Fruit fly (Drosophila melanogaster) whole organism, embryonic: ENCODE results near the gene CG8191.

ENCODE experiments used
- CG10267 ChIP-seq: fragments of 200-800 bp; sonication (Bioruptor generic); optimal IDR thresholded peaks from 2 replicates; lab custom pipeline; 2018; ENCODE audit warnings: missing biosample characterization, mild to moderate bottlenecking, missing genetic modification characterization, moderate library complexity
- CG10431 ChIP-seq: fragments of 200-800 bp; sonication (Bioruptor generic); optimal IDR thresholded peaks from 3 replicates; lab custom pipeline; 2018; ENCODE audit warnings: missing biosample characterization, mild to moderate bottlenecking, missing genetic modification characterization
- CG10543 ChIP-seq: fragments of 200-800 bp; sonication (Bioruptor generic); optimal IDR thresholded peaks from 3 replicates; lab custom pipeline; 2017; ENCODE audit warnings: missing biosample characterization, mild to moderate bottlenecking, missing genetic modification characterization, moderate library complexity
- CG11398 ChIP-seq: fragments of 200-800 bp; sonication (Bioruptor generic); optimal IDR thresholded peaks from 2 replicates; lab custom pipeline; 2016; ENCODE audit warnings: missing biosample characterization, missing genetic modification characterization
- CG12155 ChIP-seq: fragments of 200-800 bp; sonication (Bioruptor generic); optimal IDR thresholded peaks from 3 replicates; lab custom pipeline; 2016; ENCODE audit warnings: missing biosample characterization, missing genetic modification characterization
- CG12769 ChIP-seq: fragments of 200-800 bp; sonication (Bioruptor generic); optimal IDR thresholded peaks from 2 replicates; lab custom pipeline; 2019; ENCODE audit warnings: missing biosample characterization, mild to moderate bottlenecking, missing genetic modification characterization, moderate library complexity
- CG14050 ChIP-seq: fragments of 200-800 bp; sonication (Bioruptor generic); IDR thresholded peaks from 3 replicates; pipeline ENCODE4 v1.3.6; 2022; ENCODE audit warnings: missing biosample characterization, missing genetic modification characterization
- CG15073 ChIP-seq: fragments of 200-800 bp; sonication (Bioruptor generic); optimal IDR thresholded peaks from 2 replicates; lab custom pipeline; 2016; ENCODE audit warnings: missing biosample characterization, missing genetic modification characterization
- CG15696 ChIP-seq: fragments of 200-800 bp; sonication (Bioruptor generic); optimal IDR thresholded peaks from 2 replicates; lab custom pipeline; 2019; ENCODE audit warnings: missing biosample characterization, mild to moderate bottlenecking, missing genetic modification characterization, moderate library complexity
- CG17802 ChIP-seq: fragments of 200-800 bp; sonication (Bioruptor generic); optimal IDR thresholded peaks from 2 replicates; lab custom pipeline; 2018; ENCODE audit warnings: missing biosample characterization, mild to moderate bottlenecking, missing genetic modification characterization, moderate library complexity
- CG18262 ChIP-seq: fragments of 200-800 bp; optimal IDR thresholded peaks from 3 replicates; lab custom pipeline; 2019; ENCODE audit warnings: missing biosample characterization, mild to moderate bottlenecking, missing genetic modification characterization, moderate library complexity
- CG2712 ChIP-seq: fragments of 200-800 bp; optimal IDR thresholded peaks from 3 replicates; lab custom pipeline; 2019; ENCODE audit warnings: missing biosample characterization, mild to moderate bottlenecking, missing genetic modification characterization, moderate library complexity
- CG31224 ChIP-seq: fragments of 200-800 bp; sonication (Bioruptor generic); IDR thresholded peaks from 2 replicates; pipeline ENCODE4 v1.3.6; 2022; ENCODE audit warnings: missing biosample characterization, missing genetic modification characterization
- CG31365 ChIP-seq: fragments of 200-800 bp; sonication (Bioruptor generic); optimal IDR thresholded peaks from 2 replicates; lab custom pipeline; 2018; ENCODE audit warnings: missing biosample characterization, mild to moderate bottlenecking, missing genetic modification characterization
- CG4282 ChIP-seq: fragments of 200-800 bp; sonication (Bioruptor generic); optimal IDR thresholded peaks from 2 replicates; lab custom pipeline; 2016; ENCODE audit warnings: missing biosample characterization, missing genetic modification characterization
- CG4404 ChIP-seq: fragments of 200-800 bp; sonication (Bioruptor generic); IDR thresholded peaks from 2 replicates; pipeline ENCODE4 v1.3.6; 2022; ENCODE audit warnings: missing biosample characterization, missing genetic modification characterization
- CG6765 ChIP-seq: fragments of 200-800 bp; sonication (Bioruptor generic); optimal IDR thresholded peaks from 3 replicates; lab custom pipeline; 2017; ENCODE audit warnings: missing biosample characterization, mild to moderate bottlenecking, missing genetic modification characterization
- CG6813 ChIP-seq: fragments of 200-800 bp; sonication (Bioruptor generic); optimal IDR thresholded peaks from 2 replicates; lab custom pipeline; 2017; ENCODE audit warnings: missing biosample characterization, missing genetic modification characterization, mild to moderate bottlenecking, moderate library complexity, missing genetic modification reagents
- CG7745 ChIP-seq: fragments of 200-800 bp; sonication (Bioruptor generic); optimal IDR thresholded peaks from 2 replicates; lab custom pipeline; 2018; ENCODE audit warnings: missing biosample characterization, mild to moderate bottlenecking, missing genetic modification characterization, moderate library complexity
- CG8290 ChIP-seq, 3 experiments: fragments of 200-800 bp; sonication (Bioruptor generic); optimal IDR thresholded peaks; 2 replicates each; lab custom pipeline; 2016 to 2019; ENCODE audit warnings: missing biosample characterization in 3 of 3, missing genetic modification characterization in 3 of 3, mild to moderate bottlenecking in 2 of 3, moderate library complexity in 1 of 3
- E2f2 ChIP-seq: fragments of 200-800 bp; sonication (Bioruptor generic); IDR thresholded peaks from 2 replicates; pipeline ENCODE4 v1.3.6; 2022; ENCODE audit warnings: missing biosample characterization, missing genetic modification characterization
- ERR ChIP-seq: fragments of 200-800 bp; sonication (Bioruptor generic); optimal IDR thresholded peaks from 2 replicates; lab custom pipeline; 2016; ENCODE audit warnings: missing biosample characterization, missing genetic modification characterization
- GATAe ChIP-seq: fragments of 200-800 bp; sonication (Bioruptor generic); conservative IDR thresholded peaks from 2 replicates; pipeline ENCODE4 v1.3.6; 2022; ENCODE audit warnings: missing biosample characterization, missing genetic modification characterization
- H15 ChIP-seq: fragments of 200-800 bp; sonication (Bioruptor generic); IDR thresholded peaks from 3 replicates; pipeline ENCODE4 v1.3.6; 2022; ENCODE audit warnings: missing biosample characterization, missing genetic modification characterization
- Jarid2 ChIP-seq: fragments of 200-800 bp; sonication (Bioruptor generic); optimal IDR thresholded peaks from 3 replicates; lab custom pipeline; 2017; ENCODE audit warnings: mild to moderate bottlenecking, missing biosample characterization, missing genetic modification reagents, missing genetic modification characterization
- Lhr ChIP-seq: fragments of 200-800 bp; sonication (Bioruptor generic); optimal IDR thresholded peaks from 3 replicates; lab custom pipeline; 2017; ENCODE audit warnings: mild to moderate bottlenecking, missing biosample characterization, missing genetic modification reagents, missing genetic modification characterization
- Lpt ChIP-seq: fragments of >200 bp; optimal IDR thresholded peaks from 2 replicates; lab custom pipeline; 2018; ENCODE audit warnings: missing biosample characterization, missing genetic modification characterization
- Max ChIP-seq: fragments of 200-800 bp; sonication (Bioruptor generic); optimal IDR thresholded peaks from 2 replicates; lab custom pipeline; 2016; ENCODE audit warnings: missing biosample characterization, mild to moderate bottlenecking, missing genetic modification characterization
- Oaz ChIP-seq: fragments of 200-800 bp; sonication (Bioruptor generic); IDR thresholded peaks from 2 replicates; pipeline ENCODE4 v1.3.6; 2022; ENCODE audit warnings: missing biosample characterization, missing genetic modification characterization
- Optix ChIP-seq: fragments of 200-800 bp; sonication (Bioruptor generic); IDR thresholded peaks from 3 replicates; pipeline ENCODE4 v1.3.6; 2022; ENCODE audit warnings: missing biosample characterization, missing genetic modification characterization
- Sin3A ChIP-seq: fragments of >200 bp; optimal IDR thresholded peaks from 2 replicates; lab custom pipeline; 2018
- Xbp1 ChIP-seq: fragments of 200-800 bp; sonication (Bioruptor generic); optimal IDR thresholded peaks from 3 replicates; lab custom pipeline; 2016; ENCODE audit warnings: missing biosample characterization, mild to moderate bottlenecking, missing genetic modification characterization
- bigmax ChIP-seq: fragments of 200-800 bp; sonication (Bioruptor generic); optimal IDR thresholded peaks from 2 replicates; lab custom pipeline; 2018; ENCODE audit warnings: missing biosample characterization, mild to moderate bottlenecking, missing genetic modification characterization
- br ChIP-seq: fragments of >200 bp; optimal IDR thresholded peaks from 2 replicates; lab custom pipeline; 2017
- crc ChIP-seq: fragments of 200-800 bp; sonication (Bioruptor generic); optimal IDR thresholded peaks from 2 replicates; lab custom pipeline; 2016; ENCODE audit warnings: missing biosample characterization, missing genetic modification characterization
- disco-r ChIP-seq: fragments of 200-800 bp; sonication (Bioruptor generic); optimal IDR thresholded peaks from 2 replicates; lab custom pipeline; 2016; ENCODE audit warnings: missing biosample characterization, missing genetic modification characterization
- dpn ChIP-seq, 2 experiments: fragments of 200-800 bp; sonication (Bioruptor generic); optimal IDR thresholded peaks; 3 replicates each; lab custom pipeline; 2016; ENCODE audit warnings: missing biosample characterization in 2 of 2, missing genetic modification characterization in 2 of 2
- fd3F ChIP-seq: fragments of 200-800 bp; sonication (Bioruptor generic); optimal IDR thresholded peaks from 2 replicates; lab custom pipeline; 2018; ENCODE audit warnings: missing biosample characterization, mild to moderate bottlenecking, missing genetic modification characterization, moderate library complexity
- gcm2 ChIP-seq: fragments of 200-800 bp; sonication (Bioruptor generic); optimal IDR thresholded peaks from 2 replicates; lab custom pipeline; 2016; ENCODE audit warnings: missing biosample characterization, missing genetic modification characterization
- hb ChIP-seq: fragments of 200-800 bp; sonication (Bioruptor generic); IDR thresholded peaks from 3 replicates; pipeline ENCODE4 v1.3.6; 2022; ENCODE audit warnings: missing biosample characterization, missing genetic modification characterization; ENCODE audit not compliant: partially characterized antibody
- inv ChIP-seq: fragments of 200-800 bp; sonication (Bioruptor generic); IDR thresholded peaks from 2 replicates; pipeline ENCODE4 v1.3.6; 2022; ENCODE audit warnings: missing biosample characterization, missing genetic modification characterization; ENCODE audit not compliant: partially characterized antibody
- klu ChIP-seq: fragments of 200-800 bp; sonication (Bioruptor generic); IDR thresholded peaks from 2 replicates; pipeline ENCODE4 v1.3.6; 2022; ENCODE audit warnings: missing biosample characterization, missing genetic modification characterization
- nerfin-1 ChIP-seq: fragments of 200-800 bp; sonication (Bioruptor generic); optimal IDR thresholded peaks from 3 replicates; lab custom pipeline; 2019; ENCODE audit warnings: missing biosample characterization, mild to moderate bottlenecking, missing genetic modification characterization, moderate library complexity
- pros ChIP-seq: fragments of 200-800 bp; sonication (Bioruptor generic); optimal IDR thresholded peaks from 3 replicates; lab custom pipeline; 2019; ENCODE audit warnings: missing biosample characterization, mild to moderate bottlenecking, missing genetic modification characterization, moderate library complexity
- repo ChIP-seq: fragments of 200-800 bp; sonication (Bioruptor generic); optimal IDR thresholded peaks from 2 replicates; lab custom pipeline; 2016; ENCODE audit warnings: missing biosample characterization, missing genetic modification characterization
- sd ChIP-seq: fragments of 200-800 bp; sonication (Bioruptor generic); optimal IDR thresholded peaks from 3 replicates; lab custom pipeline; 2018; ENCODE audit warnings: missing biosample characterization, mild to moderate bottlenecking, missing genetic modification characterization, moderate library complexity
- sima ChIP-seq: fragments of 200-800 bp; sonication (Bioruptor generic); optimal IDR thresholded peaks from 2 replicates; lab custom pipeline; 2016; ENCODE audit warnings: missing biosample characterization, missing genetic modification characterization
- sna ChIP-seq: fragments of 200-800 bp; sonication (Bioruptor generic); IDR thresholded peaks from 2 replicates; pipeline ENCODE4 v1.3.6; 2022; ENCODE audit warnings: missing biosample characterization, missing genetic modification characterization; ENCODE audit not compliant: partially characterized antibody
- so ChIP-seq: fragments of 200-800 bp; sonication (Bioruptor generic); IDR thresholded peaks from 3 replicates; pipeline ENCODE4 v1.3.6; 2022; ENCODE audit warnings: missing biosample characterization, missing genetic modification characterization
- toy ChIP-seq: fragments of 200-800 bp; sonication (Bioruptor generic); IDR thresholded peaks from 2 replicates; pipeline ENCODE4 v1.3.6; 2022; ENCODE audit warnings: missing biosample characterization, missing genetic modification characterization

The CG8191 gene

DNA sequence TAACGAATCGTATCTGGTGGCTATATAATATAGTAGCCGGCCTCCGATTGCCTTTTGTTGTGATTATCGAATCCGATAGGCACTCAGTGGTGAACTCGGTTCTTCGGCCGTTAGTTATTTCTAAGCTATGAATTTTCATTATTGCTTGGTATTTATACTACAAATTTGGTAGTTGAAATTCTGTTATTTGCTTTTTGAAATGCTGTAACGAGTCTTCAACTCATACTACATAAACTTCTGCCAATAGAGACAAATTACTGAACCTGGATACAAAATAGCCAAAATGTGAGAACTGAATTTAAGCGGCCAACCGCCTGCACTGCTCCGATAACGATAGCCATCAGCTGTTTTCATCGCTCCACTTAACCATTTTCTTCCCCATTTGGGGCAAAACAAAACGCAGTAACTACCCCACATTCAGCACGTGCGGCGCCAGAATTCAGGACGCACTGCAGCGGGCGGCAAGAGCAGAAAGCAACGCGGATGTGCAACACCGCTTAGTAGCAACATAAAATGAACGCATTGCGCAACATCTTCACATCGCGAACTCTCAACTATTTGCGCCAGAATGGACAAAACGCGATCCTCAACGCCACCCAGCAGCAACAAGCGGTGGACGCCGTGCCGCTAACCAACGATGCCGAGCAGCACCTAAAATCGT, 7.0 kb downstream of the CG8191 start, which contains the start of the genes CG11679 and CG8206 (continued):
- TF ChIP-seq CG2712 (tag; lab: Kevin White, UChicago) (peak; percentile 42), CG31365 (tag; lab: Kevin White, UChicago) (no peak), disco-r (GFP tag; lab: Kevin White, UChicago) (no peak), sima (GFP tag; lab: Kevin White, UChicago) (no peak), CG15696 (tag; lab: Kevin White, UChicago) (peak; percentile 1), nerfin-1 (tag; lab: Kevin White, UChicago) (peak; percentile 8), repo (GFP tag; lab: Kevin White, UChicago) (no peak), crc (no peak), CG6813 (GFP tag; lab: Kevin White, UChicago) (no peak), CG10267 (tag; lab: Kevin White, UChicago) (peak; percentile 22), CG7745 (tag; lab: Kevin White, UChicago) (no peak), sd (tag; lab: Kevin White, UChicago) (no peak), CG12769 (tag; lab: Kevin White, UChicago) (no peak), CG17802 (tag; lab: Kevin White, UChicago) (no peak), CG6765 (GFP tag; lab: Kevin White, UChicago) (no peak), CG18262 (tag; lab: Kevin White, UChicago) (peak; percentile 29), pros (no peak), dpn (GFP tag; optimal IDR thresholded peaks at IDR 0.05; lab: Kevin White, UChicago) (peak in 1 of 2 experiments; percentile 23), CG4282 (GFP tag; lab: Kevin White, UChicago) (no peak), H15 (GFP tag; lab: Robert Waterston, UW) (no peak), CG15073 (GFP tag; lab: Kevin White, UChicago) (no peak), inv (GFP tag; lab: Robert Waterston, UW) (peak; percentile 36; the same call in 1 of the 2 replicates), klu (GFP tag; lab: Robert Waterston, UW) (peak; percentile 19; the same call in 1 of the 2 replicates), CG12155 (GFP tag; lab: Kevin White, UChicago) (no peak), fd3F (no peak), br (lab: Kevin White, UChicago) (no peak), GATAe (GFP tag; lab: Robert Waterston, UW) (no peak), toy (GFP tag; lab: Robert Waterston, UW) (no peak), CG10543 (GFP tag; lab: Kevin White, UChicago) (peak; percentile 34), CG14050 (GFP tag; lab: Robert Waterston, UW) (no peak), Optix (GFP tag; lab: Robert Waterston, UW) (no peak), sna (no peak), gcm2 (GFP tag; lab: Kevin White, UChicago) (no peak), CG8290 (GFP tag; optimal IDR thresholded peaks at IDR 0.05; lab: Kevin White, UChicago) (peak; percentile 6), CG8290 (tag; optimal IDR thresholded peaks at IDR 0.05; lab: Kevin White, UChicago) (no peak), ERR (GFP tag; lab: Kevin White, UChicago) (no peak), Max (GFP tag; lab: Kevin White, UChicago) (peak; percentile 24), hb (GFP tag; lab: Robert Waterston, UW) (no peak), so (GFP tag; lab: Robert Waterston, UW) (no peak), Sin3A (lab: Kevin White, UChicago) (peak; percentile 60), Lhr (no peak), Xbp1 (GFP tag; lab: Kevin White, UChicago) (peak; percentile 48), Lpt (GFP tag; lab: Kevin White, UChicago) (no peak), E2f2 (0 out of 2 replicates have a peak, but pooled peaks have one; percentile 17), CG10431 (GFP tag; lab: Kevin White, UChicago) (no peak), CG11398 (GFP tag; lab: Kevin White, UChicago) (no peak), CG31224 (no peak), Jarid2 (GFP tag; lab: Kevin White, UChicago) (no peak), bigmax (GFP tag; lab: Kevin White, UChicago) (no peak), Oaz (no peak), CG4404 (GFP tag; lab: Robert Waterston, UW) (peak; percentile 27; the same call in 1 of the 2 replicates)
